Worm (Caenorhabditis elegans): ENCODE measurements around the gene C47A4.1.

- TF ChIP-seq him-1 (tag; optimal IDR thresholded peaks at IDR 0.05) (no peak), W03F9.2 (tag; optimal IDR thresholded peaks at IDR 0.05) (no peak)
These were observed 39.4 kb upstream of the C47A4.1 start for ce11 chrIV:13755619-13756018.
